Worm (Caenorhabditis elegans) whole organism, mixed stage, embryonic: ENCODE measurements around the gene col-133.
A peak's percentile ranks its signal among the peaks of the same experiment; 100 is the strongest.

ENCODE experiments used
- M03D4.4 ChIP-seq: sonication (generic microtip); optimal IDR thresholded peaks from 2 replicates; lab custom pipeline; 2017; ENCODE audit warnings: mild to moderate bottlenecking, missing genetic modification characterization, missing compliant biosample characterization
- bed-3 ChIP-seq: fragments of 200-800 bp; sonication (Bioruptor generic); optimal IDR thresholded peaks from 3 replicates; lab custom pipeline; 2018; ENCODE audit warnings: mild to moderate bottlenecking, missing genetic modification characterization, moderate library complexity, missing compliant biosample characterization
- blmp-1 ChIP-seq: fragments of 150-350 bp; optimal IDR thresholded peaks from 2 replicates; lab custom pipeline; 2014; ENCODE audit warnings: missing biosample characterization, missing genetic modification characterization
- ceh-39 ChIP-seq: fragments of 150-350 bp; optimal IDR thresholded peaks from 2 replicates; lab custom pipeline; 2014; ENCODE audit warnings: missing biosample characterization, missing genetic modification characterization
- ceh-43 ChIP-seq: fragments of 200-800 bp; sonication (Bioruptor generic); optimal IDR thresholded peaks from 2 replicates; lab custom pipeline; 2018; ENCODE audit warnings: mild to moderate bottlenecking, missing genetic modification characterization, moderate library complexity, missing compliant biosample characterization
- ceh-83 ChIP-seq: fragments of 200-800 bp; sonication (Bioruptor generic); optimal IDR thresholded peaks from 2 replicates; lab custom pipeline; 2018; ENCODE audit warnings: mild to moderate bottlenecking, missing genetic modification characterization, missing compliant biosample characterization
- ces-1 ChIP-seq: fragments of 150-350 bp; optimal IDR thresholded peaks from 2 replicates; lab custom pipeline; 2014; ENCODE audit warnings: missing biosample characterization, missing genetic modification reagents, missing genetic modification characterization
- cnd-1 ChIP-seq: fragments of 200-800 bp; sonication (Bioruptor generic); optimal IDR thresholded peaks from 2 replicates; lab custom pipeline; 2018; ENCODE audit warnings: mild to moderate bottlenecking, missing genetic modification characterization, missing compliant biosample characterization
- drap-1 ChIP-seq: fragments of 200-800 bp; sonication (Bioruptor generic); optimal IDR thresholded peaks from 3 replicates; lab custom pipeline; 2018; ENCODE audit warnings: mild to moderate bottlenecking, missing genetic modification characterization, missing compliant biosample characterization
- elt-1 ChIP-seq: sonication (generic microtip); optimal IDR thresholded peaks from 2 replicates; lab custom pipeline; 2017; ENCODE audit warnings: missing genetic modification characterization, mild to moderate bottlenecking, missing compliant biosample characterization, antibody characterized with exemption, moderate library complexity, borderline replicate concordance; ENCODE audit not compliant: insufficient read depth
- elt-3 ChIP-seq: fragments of 150-350 bp; optimal IDR thresholded peaks from 2 replicates; lab custom pipeline; 2014; ENCODE audit warnings: missing biosample characterization, missing genetic modification characterization
- flh-1 ChIP-seq: fragments of 200-800 bp; sonication (Bioruptor generic); optimal IDR thresholded peaks from 2 replicates; lab custom pipeline; 2018; ENCODE audit warnings: mild to moderate bottlenecking, missing genetic modification characterization, moderate library complexity, missing compliant biosample characterization
- ham-2 ChIP-seq: fragments of 200-800 bp; sonication (Bioruptor generic); optimal IDR thresholded peaks from 2 replicates; lab custom pipeline; 2018; ENCODE audit warnings: mild to moderate bottlenecking, missing genetic modification characterization, missing compliant biosample characterization
- hlh-1 ChIP-seq: fragments of 150-350 bp; optimal IDR thresholded peaks from 2 replicates; lab custom pipeline; 2014; ENCODE audit warnings: missing biosample characterization, missing genetic modification reagents, missing genetic modification characterization
- lin-13 ChIP-seq: fragments of 150-350 bp; optimal IDR thresholded peaks from 2 replicates; lab custom pipeline; 2014; ENCODE audit warnings: missing biosample characterization, missing genetic modification characterization
- lsy-2 ChIP-seq: fragments of 150-350 bp; optimal IDR thresholded peaks from 2 replicates; lab custom pipeline; 2014; ENCODE audit warnings: missing biosample characterization, missing genetic modification characterization
- mab-5 ChIP-seq: fragments of 150-350 bp; optimal IDR thresholded peaks from 2 replicates; lab custom pipeline; 2014; ENCODE audit warnings: missing biosample characterization, missing genetic modification characterization
- mep-1 ChIP-seq: fragments of 150-350 bp; optimal IDR thresholded peaks from 2 replicates; lab custom pipeline; 2017; ENCODE audit warnings: missing biosample characterization, missing genetic modification reagents, missing genetic modification characterization, inconsistent platforms
- nhr-12 ChIP-seq: fragments of 150-350 bp; optimal IDR thresholded peaks from 2 replicates; lab custom pipeline; 2014; ENCODE audit warnings: missing biosample characterization, missing genetic modification characterization
- nhr-2 ChIP-seq: fragments of 150-350 bp; optimal IDR thresholded peaks from 2 replicates; lab custom pipeline; 2014; ENCODE audit warnings: missing biosample characterization, missing genetic modification characterization
- nhr-237 ChIP-seq: fragments of 150-350 bp; optimal IDR thresholded peaks from 2 replicates; lab custom pipeline; 2014; ENCODE audit warnings: missing biosample characterization, missing genetic modification characterization
- nhr-28 ChIP-seq: fragments of 150-350 bp; optimal IDR thresholded peaks from 2 replicates; lab custom pipeline; 2014; ENCODE audit warnings: missing biosample characterization, missing genetic modification characterization
- pha-4 ChIP-seq: fragments of 150-350 bp; optimal IDR thresholded peaks from 2 replicates; lab custom pipeline; 2018; ENCODE audit warnings: missing biosample characterization, missing genetic modification reagents, missing genetic modification characterization
- sem-2 ChIP-seq: fragments of 200-800 bp; sonication (Bioruptor generic); optimal IDR thresholded peaks from 2 replicates; lab custom pipeline; 2018; ENCODE audit warnings: mild to moderate bottlenecking, missing genetic modification characterization, missing compliant biosample characterization
- snpc-4 ChIP-seq: fragments of 150-350 bp; optimal IDR thresholded peaks from 2 replicates; lab custom pipeline; 2014; ENCODE audit warnings: missing biosample characterization, missing genetic modification characterization
- sptf-1 ChIP-seq: sonication (generic microtip); optimal IDR thresholded peaks from 2 replicates; lab custom pipeline; 2017; ENCODE audit warnings: mild to moderate bottlenecking, missing genetic modification characterization, moderate library complexity, missing compliant biosample characterization
- tbx-8 ChIP-seq: fragments of 200-800 bp; sonication (Bioruptor generic); optimal IDR thresholded peaks from 2 replicates; lab custom pipeline; 2018; ENCODE audit warnings: mild to moderate bottlenecking, missing genetic modification characterization, moderate library complexity, missing compliant biosample characterization
- unc-120 ChIP-seq: sonication (generic microtip); optimal IDR thresholded peaks from 2 replicates; lab custom pipeline; 2017; ENCODE audit warnings: missing genetic modification characterization, missing compliant biosample characterization; ENCODE audit not compliant: poor library complexity, severe bottlenecking
- unc-39 ChIP-seq: fragments of 150-350 bp; optimal IDR thresholded peaks from 2 replicates; lab custom pipeline; 2014; ENCODE audit warnings: missing biosample characterization, missing genetic modification characterization
- unc-62 ChIP-seq: fragments of 150-350 bp; optimal IDR thresholded peaks from 2 replicates; lab custom pipeline; 2014; ENCODE audit warnings: missing biosample characterization, missing genetic modification reagents, missing genetic modification characterization
- ztf-11 ChIP-seq: fragments of 150-350 bp; optimal IDR thresholded peaks from 2 replicates; lab custom pipeline; 2014; ENCODE audit warnings: missing biosample characterization, missing genetic modification characterization

col-133 gene

ce11 chrIV:14098540-14099098 lies 537 bp downstream of the col-133 start:
- no peak for TF ChIP-seq nhr-2 (tag; lab: Kevin White, UChicago)
- TF ChIP-seq nhr-237 (tag; lab: Kevin White, UChicago), result no peak
- TF ChIP-seq M03D4.4, result no peak
- TF ChIP-seq nhr-12 (tag; lab: Kevin White, UChicago), result no peak
- TF ChIP-seq snpc-4, result no peak
- TF ChIP-seq tbx-8 (GFP tag; lab: Kevin White, UChicago), result no peak
- TF ChIP-seq mep-1 (tag; lab: Kevin White, UChicago), result no peak
- no peak for TF ChIP-seq blmp-1 (tag; lab: Kevin White, UChicago)
- TF ChIP-seq ceh-83, result no peak

- no peak for TF ChIP-seq drap-1
- no peak for TF ChIP-seq ceh-39 (tag; lab: Kevin White, UChicago)
- TF ChIP-seq blmp-1 (tag; lab: Kevin White, UChicago), result no peak
- no peak for TF ChIP-seq nhr-2 (tag; lab: Kevin White, UChicago)
- TF ChIP-seq ztf-11 (tag; lab: Kevin White, UChicago), result no peak
- TF ChIP-seq M03D4.4, result no peak
- no peak for TF ChIP-seq sptf-1
- TF ChIP-seq unc-120, result no peak
These were observed 7.9 kb downstream of the col-133 start, which contains the start of gene noah-2 for ce11 chrIV:14091242-14091641. Gene noah-2, plus strand, starts transcription at chrIV:14091254.

- TF ChIP-seq elt-3 (tag; lab: Kevin White, UChicago) (no peak), unc-120 (no peak), bed-3 (GFP tag; lab: Kevin White, UChicago) (no peak), nhr-12 (tag; lab: Kevin White, UChicago) (no peak), blmp-1 (tag; lab: Kevin White, UChicago) (peak; percentile 90), ces-1 (GFP tag; lab: Kevin White, UChicago) (no peak), ceh-39 (tag; lab: Kevin White, UChicago) (no peak), pha-4 (tag; lab: Kevin White, UChicago) (no peak), cnd-1 (tag; lab: Kevin White, UChicago) (no peak), unc-62 (GFP tag; lab: Kevin White, UChicago) (peak; percentile 35), nhr-28 (tag; lab: Kevin White, UChicago) (no peak), nhr-2 (tag; lab: Kevin White, UChicago) (peak; percentile 62), hlh-1 (no peak), elt-1 (tag; lab: Kevin White, UChicago) (peak; percentile 59), lsy-2 (no peak), ham-2 (GFP tag; lab: Kevin White, UChicago) (no peak), sem-2 (GFP tag; lab: Kevin White, UChicago) (no peak), ceh-43 (no peak), snpc-4 (no peak)
These were observed 9.4 kb downstream of the col-133 start for ce11 chrIV:14089749-14090148.

- no peak for TF ChIP-seq lin-13 (tag; lab: Kevin White, UChicago)
- peak; percentile 77 for TF ChIP-seq elt-1 (tag; lab: Kevin White, UChicago)
These were observed 12.8 kb downstream of the col-133 start for ce11 chrIV:14086395-14086794.

ce11 chrIV:14083505-14083904 lies 15.7 kb downstream of the col-133 start, which contains the start of gene F52B11.2:
Gene F52B11.2, plus strand, starts transcription at chrIV:14083568.
- TF ChIP-seq drap-1, result no peak
- no peak for TF ChIP-seq flh-1 (GFP tag; lab: Kevin White, UChicago)
- TF ChIP-seq cnd-1 (tag; lab: Kevin White, UChicago), result no peak
- TF ChIP-seq unc-62 (GFP tag; lab: Kevin White, UChicago), result no peak
- no peak for TF ChIP-seq unc-39
- TF ChIP-seq mab-5 (tag; lab: Kevin White, UChicago), result no peak
- TF ChIP-seq snpc-4, result no peak
- no peak for TF ChIP-seq nhr-28 (tag; lab: Kevin White, UChicago)
- TF ChIP-seq hlh-1, result no peak
- TF ChIP-seq tbx-8 (GFP tag; lab: Kevin White, UChicago), result no peak
- no peak for TF ChIP-seq ceh-83
- TF ChIP-seq lsy-2, result no peak
- no peak for TF ChIP-seq nhr-12 (tag; lab: Kevin White, UChicago)
